Worm (Caenorhabditis elegans) whole organism, L3 larva: Measurements from ENCODE around the gene sulp-8.

Source experiments
- R02D3.7 ChIP-seq: fragments of 150-350 bp; optimal IDR thresholded peaks from 2 replicates; lab custom pipeline; 2014; ENCODE audit warnings: missing biosample characterization, missing genetic modification characterization
- ZK546.5 ChIP-seq: sonication (generic microtip); optimal IDR thresholded peaks from 2 replicates; lab custom pipeline; 2017; ENCODE audit warnings: missing biosample characterization, missing genetic modification characterization
- aly-2 ChIP-seq: fragments of 150-350 bp; optimal IDR thresholded peaks from 2 replicates; lab custom pipeline; 2014; ENCODE audit warnings: missing biosample characterization, missing genetic modification characterization
- ama-1 ChIP-seq: fragments of 150-350 bp; optimal IDR thresholded peaks from 2 replicates; lab custom pipeline; 2018
- ceh-28 ChIP-seq: fragments of 150-350 bp; optimal IDR thresholded peaks from 2 replicates; lab custom pipeline; 2014; ENCODE audit warnings: missing biosample characterization, missing genetic modification reagents, missing genetic modification characterization
- ceh-82 ChIP-seq: fragments of 150-350 bp; optimal IDR thresholded peaks from 2 replicates; lab custom pipeline; 2014; ENCODE audit warnings: missing biosample characterization, missing genetic modification characterization
- ceh-9 ChIP-seq: sonication (generic microtip); optimal IDR thresholded peaks from 2 replicates; lab custom pipeline; 2018; ENCODE audit warnings: missing biosample characterization, missing genetic modification characterization
- egl-27 ChIP-seq: sonication (generic microtip); optimal IDR thresholded peaks from 4 replicates; lab custom pipeline; 2017; ENCODE audit warnings: missing biosample characterization, missing genetic modification reagents, missing genetic modification characterization
- egl-5 ChIP-seq: fragments of 150-350 bp; optimal IDR thresholded peaks from 2 replicates; lab custom pipeline; 2017; ENCODE audit warnings: missing biosample characterization, missing genetic modification reagents, missing genetic modification characterization, inconsistent platforms
- elt-1 ChIP-seq: fragments of 150-350 bp; optimal IDR thresholded peaks from 2 replicates; lab custom pipeline; 2014; ENCODE audit warnings: missing biosample characterization, missing genetic modification characterization
- elt-3 ChIP-seq, 3 experiments: fragments of 150-350 bp in 1 of 3; sonication (generic microtip) in 2 of 3; optimal IDR thresholded peaks; 2 replicates in 2 of 3; 4 replicates in 1 of 3; lab custom pipeline; 2014 to 2017; ENCODE audit warnings: missing biosample characterization in 3 of 3, missing genetic modification characterization in 3 of 3
- eor-1 ChIP-seq, 2 experiments: fragments of 150-350 bp; optimal IDR thresholded peaks; 2 replicates each; lab custom pipeline; 2014 to 2018; ENCODE audit warnings: missing biosample characterization in 2 of 2, missing genetic modification characterization in 2 of 2
- fkh-10 ChIP-seq: sonication (generic microtip); optimal IDR thresholded peaks from 2 replicates; lab custom pipeline; 2017; ENCODE audit warnings: missing biosample characterization, missing genetic modification reagents, missing genetic modification characterization
- fkh-2 ChIP-seq: fragments of 150-350 bp; optimal IDR thresholded peaks from 2 replicates; lab custom pipeline; 2014; ENCODE audit warnings: missing biosample characterization, missing genetic modification reagents, missing genetic modification characterization
- fos-1 ChIP-seq: fragments of 150-350 bp; optimal IDR thresholded peaks from 2 replicates; lab custom pipeline; 2014; ENCODE audit warnings: missing biosample characterization, missing genetic modification characterization
- jun-1 ChIP-seq: fragments of 150-350 bp; optimal IDR thresholded peaks from 2 replicates; lab custom pipeline; 2014; ENCODE audit warnings: missing biosample characterization, missing genetic modification reagents, missing genetic modification characterization
- lin-15B ChIP-seq: fragments of 150-350 bp; optimal IDR thresholded peaks from 2 replicates; lab custom pipeline; 2014; ENCODE audit warnings: missing biosample characterization, missing genetic modification characterization
- lsy-12 ChIP-seq: sonication (generic microtip); optimal IDR thresholded peaks from 2 replicates; lab custom pipeline; 2016; ENCODE audit warnings: mild to moderate bottlenecking, missing genetic modification characterization, missing compliant biosample characterization
- mdl-1 ChIP-seq: fragments of 150-350 bp; optimal IDR thresholded peaks from 2 replicates; lab custom pipeline; 2014; ENCODE audit warnings: missing biosample characterization, missing genetic modification characterization
- mml-1 ChIP-seq: fragments of 150-350 bp; sonication (generic microtip); optimal IDR thresholded peaks from 3 replicates; lab custom pipeline; 2014; ENCODE audit warnings: missing biosample characterization, missing genetic modification characterization
- nfya-1 ChIP-seq: sonication (generic microtip); optimal IDR thresholded peaks from 2 replicates; lab custom pipeline; 2017; ENCODE audit warnings: missing genetic modification characterization, mild to moderate bottlenecking, missing compliant biosample characterization, antibody characterized with exemption, moderate library complexity; ENCODE audit not compliant: insufficient read depth
- nhr-11 ChIP-seq: fragments of 150-350 bp; optimal IDR thresholded peaks from 2 replicates; lab custom pipeline; 2014; ENCODE audit warnings: missing biosample characterization, missing genetic modification characterization
- nhr-12 ChIP-seq: fragments of 150-350 bp; optimal IDR thresholded peaks from 2 replicates; lab custom pipeline; 2014; ENCODE audit warnings: missing biosample characterization, missing genetic modification characterization
- nhr-23 ChIP-seq: fragments of 150-350 bp; optimal IDR thresholded peaks from 2 replicates; lab custom pipeline; 2014; ENCODE audit warnings: missing biosample characterization, missing genetic modification reagents, missing genetic modification characterization
- nhr-237 ChIP-seq: fragments of 150-350 bp; optimal IDR thresholded peaks from 2 replicates; lab custom pipeline; 2014; ENCODE audit warnings: missing biosample characterization, missing genetic modification characterization
- nhr-25 ChIP-seq: sonication (generic microtip); optimal IDR thresholded peaks from 2 replicates; lab custom pipeline; 2017; ENCODE audit warnings: missing biosample characterization, missing genetic modification characterization
- nhr-28 ChIP-seq: fragments of 150-350 bp; optimal IDR thresholded peaks from 2 replicates; lab custom pipeline; 2014; ENCODE audit warnings: missing biosample characterization, missing genetic modification characterization
- nhr-43 ChIP-seq: sonication (generic microtip); optimal IDR thresholded peaks from 2 replicates; lab custom pipeline; 2016; ENCODE audit warnings: mild to moderate bottlenecking, missing genetic modification characterization, missing compliant biosample characterization; ENCODE audit not compliant: poor library complexity, severe bottlenecking
- nhr-77 ChIP-seq: fragments of 150-350 bp; optimal IDR thresholded peaks from 2 replicates; lab custom pipeline; 2014; ENCODE audit warnings: missing biosample characterization, missing genetic modification characterization
- pha-4 ChIP-seq: fragments of 150-350 bp; optimal IDR thresholded peaks from 2 replicates; lab custom pipeline; 2014; ENCODE audit warnings: missing biosample characterization, missing genetic modification reagents, missing genetic modification characterization
- pqm-1 ChIP-seq: fragments of 150-350 bp; optimal IDR thresholded peaks from 2 replicates; lab custom pipeline; 2017; ENCODE audit warnings: missing biosample characterization, missing genetic modification characterization, inconsistent platforms
- sea-2 ChIP-seq: fragments of 150-350 bp; sonication (generic microtip); optimal IDR thresholded peaks from 4 replicates; lab custom pipeline; 2014; ENCODE audit warnings: missing biosample characterization, missing genetic modification reagents, missing genetic modification characterization
- skn-1 ChIP-seq: fragments of 150-350 bp; optimal IDR thresholded peaks from 2 replicates; lab custom pipeline; 2014; ENCODE audit warnings: missing biosample characterization, missing genetic modification characterization
- snpc-4 ChIP-seq: fragments of 150-350 bp; optimal IDR thresholded peaks from 2 replicates; lab custom pipeline; 2014; ENCODE audit warnings: missing biosample characterization, missing genetic modification characterization
- tbx-2 ChIP-seq: sonication (generic microtip); optimal IDR thresholded peaks from 2 replicates; lab custom pipeline; 2016; ENCODE audit warnings: mild to moderate bottlenecking, missing genetic modification characterization, missing compliant biosample characterization
- unc-39 ChIP-seq: sonication (generic microtip); optimal IDR thresholded peaks from 4 replicates; lab custom pipeline; 2017; ENCODE audit warnings: missing biosample characterization, missing genetic modification characterization
- unc-62 ChIP-seq: fragments of 150-350 bp; sonication (generic microtip); optimal IDR thresholded peaks from 4 replicates; lab custom pipeline; 2014; ENCODE audit warnings: missing biosample characterization, missing genetic modification reagents, missing genetic modification characterization
- zag-1 ChIP-seq: fragments of 150-350 bp; optimal IDR thresholded peaks from 2 replicates; lab custom pipeline; 2014; ENCODE audit warnings: missing biosample characterization, missing genetic modification characterization
- ztf-11 ChIP-seq: fragments of 150-350 bp; optimal IDR thresholded peaks from 2 replicates; lab custom pipeline; 2014; ENCODE audit warnings: missing biosample characterization, missing genetic modification characterization
- ztf-4 ChIP-seq: fragments of 150-350 bp; optimal IDR thresholded peaks from 2 replicates; lab custom pipeline; 2014; ENCODE audit warnings: missing biosample characterization, missing genetic modification characterization

The sulp-8 gene

ce11 chrV:9663948-9664347 is 9.5 kb downstream of the sulp-8 start:
- no peak for TF ChIP-seq eor-1 (tag; optimal IDR thresholded peaks at IDR 0.05; lab: Kevin White, UChicago)
- no peak for TF ChIP-seq lsy-12 (tag; lab: Kevin White, UChicago)
- no peak for TF ChIP-seq tbx-2 (tag; lab: Kevin White, UChicago)
- TF ChIP-seq nhr-237 (tag; lab: Kevin White, UChicago), result no peak
- TF ChIP-seq nhr-11 (tag; lab: Kevin White, UChicago), result no peak
- TF ChIP-seq nfya-1, result no peak
- TF ChIP-seq aly-2 (tag; lab: Kevin White, UChicago), result no peak
- TF ChIP-seq ztf-4 (tag; lab: Kevin White, UChicago), result no peak
- TF ChIP-seq fkh-10 (GFP tag; lab: Kevin White, UChicago), result no peak
- TF ChIP-seq lin-15B (tag; lab: Kevin White, UChicago), result no peak
- TF ChIP-seq pha-4 (tag; lab: Kevin White, UChicago), result no peak
- no peak for TF ChIP-seq zag-1 (tag; lab: Kevin White, UChicago)
- no peak for TF ChIP-seq elt-1 (tag; lab: Kevin White, UChicago)
- TF ChIP-seq skn-1 (tag; lab: Kevin White, UChicago), result no peak
- no peak for TF ChIP-seq elt-3 (tag; optimal IDR thresholded peaks at IDR 0.05; lab: Kevin White, UChicago)
- TF ChIP-seq pqm-1 (tag; lab: Kevin White, UChicago), result no peak
- TF ChIP-seq ama-1 (lab: Kevin White, UChicago), result no peak

- TF ChIP-seq nhr-11 (tag; lab: Kevin White, UChicago), result no peak
- no peak for TF ChIP-seq fkh-10 (GFP tag; lab: Kevin White, UChicago)
- TF ChIP-seq nhr-77 (tag; lab: Kevin White, UChicago), result no peak
- TF ChIP-seq sea-2 (GFP tag; lab: Kevin White, UChicago), result no peak
- TF ChIP-seq pha-4 (tag; lab: Kevin White, UChicago), result no peak
- no peak for TF ChIP-seq ztf-11 (tag; lab: Kevin White, UChicago)
- TF ChIP-seq jun-1 (tag; lab: Kevin White, UChicago), result no peak
- no peak for TF ChIP-seq unc-62 (GFP tag; lab: Kevin White, UChicago)
- no peak for TF ChIP-seq lsy-12 (tag; lab: Kevin White, UChicago)
- TF ChIP-seq ceh-28 (tag; lab: Kevin White, UChicago), result no peak
- no peak for TF ChIP-seq mml-1 (tag; lab: Kevin White, UChicago)
- TF ChIP-seq nhr-25, result no peak
- TF ChIP-seq ztf-4 (tag; lab: Kevin White, UChicago), result no peak
- TF ChIP-seq mdl-1 (tag; lab: Kevin White, UChicago), result no peak
- TF ChIP-seq ama-1 (lab: Kevin White, UChicago), result no peak
- no peak for TF ChIP-seq zag-1 (tag; lab: Kevin White, UChicago)
- no peak for TF ChIP-seq elt-3 (tag; optimal IDR thresholded peaks at IDR 0.05; lab: Kevin White, UChicago)
These were observed 12.0 kb downstream of the sulp-8 start, which contains the start of gene pitr-4 for ce11 chrV:9661514-9661913. Gene pitr-4 (minus strand): TSS chrV:9661614.

ce11 chrV:9654154-9654805 is 19.2 kb downstream of the sulp-8 start, which contains the start of gene cyp-29A4:
Gene cyp-29A4 (plus strand): TSS chrV:9654755.
- TF ChIP-seq zag-1 (tag; lab: Kevin White, UChicago), result no peak
- TF ChIP-seq snpc-4, result no peak
- peak; percentile 28 to 93 (median 71) for TF ChIP-seq elt-3 (tag; optimal IDR thresholded peaks at IDR 0.05; lab: Kevin White, UChicago)
- no peak for TF ChIP-seq fkh-2 (tag; lab: Kevin White, UChicago)
- no peak for TF ChIP-seq ZK546.5 (tag; lab: Kevin White, UChicago)
- no peak for TF ChIP-seq nhr-28
- TF ChIP-seq ztf-11 (tag; lab: Kevin White, UChicago), result no peak
- TF ChIP-seq nhr-12, result no peak
- no peak for TF ChIP-seq egl-27 (tag; lab: Kevin White, UChicago)
- TF ChIP-seq fos-1 (tag; lab: Kevin White, UChicago), result no peak
- no peak for TF ChIP-seq tbx-2 (tag; lab: Kevin White, UChicago)
- TF ChIP-seq ceh-82 (tag; lab: Kevin White, UChicago), result no peak
- no peak for TF ChIP-seq lin-15B (tag; lab: Kevin White, UChicago)
- TF ChIP-seq egl-5, result no peak
- TF ChIP-seq pha-4 (tag; lab: Kevin White, UChicago), result no peak
- no peak for TF ChIP-seq lsy-12 (tag; lab: Kevin White, UChicago)
- no peak for TF ChIP-seq skn-1 (tag; lab: Kevin White, UChicago)
- TF ChIP-seq ceh-9 (tag; lab: Kevin White, UChicago), result no peak
- TF ChIP-seq R02D3.7, result no peak
- peak; percentile 73 for TF ChIP-seq nhr-23 (tag; lab: Kevin White, UChicago)
- no peak for TF ChIP-seq nhr-77 (tag; lab: Kevin White, UChicago)
- peak; percentile 74 for TF ChIP-seq nhr-43 (tag; lab: Kevin White, UChicago)
- no peak for TF ChIP-seq unc-39
